Worm (Caenorhabditis elegans): ENCODE data around the gene mogs-1.
A peak's percentile ranks its signal among the peaks of the same experiment; 100 is the strongest.

The mogs-1 gene

ce11 chrIV:11027560-11027959 lies 5.8 kb upstream of the mogs-1 start:
- TF ChIP-seq nhr-43 (tag; optimal IDR thresholded peaks at IDR 0.05; ENCODE audit: poor library complexity, severe bottlenecking) (peak; percentile 80), nhr-12 (tag; optimal IDR thresholded peaks at IDR 0.05) (no peak), egl-27 (tag; optimal IDR thresholded peaks at IDR 0.05) (no peak), nhr-77 (tag; optimal IDR thresholded peaks at IDR 0.05) (no peak), mdl-1 (tag; optimal IDR thresholded peaks at IDR 0.05) (peak; percentile 13), ceh-16 (tag; optimal IDR thresholded peaks at IDR 0.05) (no peak), fkh-10 (GFP tag; optimal IDR thresholded peaks at IDR 0.05) (no peak), nhr-67 (tag; optimal IDR thresholded peaks at IDR 0.05) (no peak), nhr-28 (tag; optimal IDR thresholded peaks at IDR 0.05) (no peak), zag-1 (tag; optimal IDR thresholded peaks at IDR 0.05) (peak; percentile 53), ceh-28 (tag; optimal IDR thresholded peaks at IDR 0.05) (peak; percentile 66), unc-39 (tag; optimal IDR thresholded peaks at IDR 0.05) (no peak), egl-5 (tag; optimal IDR thresholded peaks at IDR 0.05) (no peak), aly-2 (tag; optimal IDR thresholded peaks at IDR 0.05) (no peak), lin-15B (tag; optimal IDR thresholded peaks at IDR 0.05) (peak; percentile 64), lin-39 (tag; optimal IDR thresholded peaks at IDR 0.05) (peak; percentile 92), nhr-11 (tag; optimal IDR thresholded peaks at IDR 0.05) (no peak), nhr-23 (tag; optimal IDR thresholded peaks at IDR 0.05) (peak; percentile 94), elt-1 (tag; optimal IDR thresholded peaks at IDR 0.05) (no peak), ZK546.5 (tag; optimal IDR thresholded peaks at IDR 0.05) (no peak), elt-3 (tag; optimal IDR thresholded peaks at IDR 0.05) (no peak), ceh-9 (tag; optimal IDR thresholded peaks at IDR 0.05) (peak; percentile 63), ztf-4 (tag; optimal IDR thresholded peaks at IDR 0.05) (no peak), hmg-11 (tag; optimal IDR thresholded peaks at IDR 0.05) (peak; percentile 87), nhr-25 (tag; optimal IDR thresholded peaks at IDR 0.05) (peak; percentile 94), pha-4 (tag; optimal IDR thresholded peaks at IDR 0.05) (peak; percentile 96), nhr-237 (tag; optimal IDR thresholded peaks at IDR 0.05) (no peak), sea-2 (GFP tag; optimal IDR thresholded peaks at IDR 0.05) (no peak), nfya-1 (tag; optimal IDR thresholded peaks at IDR 0.05; ENCODE audit: insufficient read depth) (peak; percentile 90), jun-1 (tag; optimal IDR thresholded peaks at IDR 0.05) (peak; percentile 77), R02D3.7 (tag; optimal IDR thresholded peaks at IDR 0.05) (peak; percentile 46), ceh-82 (tag; optimal IDR thresholded peaks at IDR 0.05) (no peak), skn-1 (tag; optimal IDR thresholded peaks at IDR 0.05) (peak; percentile 84), snpc-4 (tag; optimal IDR thresholded peaks at IDR 0.05) (peak; percentile 76), daf-12 (tag; optimal IDR thresholded peaks at IDR 0.05) (no peak), unc-62 (GFP tag; optimal IDR thresholded peaks at IDR 0.05) (peak; percentile 70), ztf-11 (tag; optimal IDR thresholded peaks at IDR 0.05) (no peak), mml-1 (tag; optimal IDR thresholded peaks at IDR 0.05) (no peak), fkh-2 (tag; optimal IDR thresholded peaks at IDR 0.05) (no peak), fos-1 (tag; optimal IDR thresholded peaks at IDR 0.05) (peak; percentile 73), nhr-76 (tag; optimal IDR thresholded peaks at IDR 0.05) (no peak), lsy-12 (tag; optimal IDR thresholded peaks at IDR 0.05) (peak; percentile 58), tbx-2 (tag; optimal IDR thresholded peaks at IDR 0.05) (peak; percentile 47), elt-2 (tag; optimal IDR thresholded peaks at IDR 0.05) (peak; percentile 72), pqm-1 (tag; optimal IDR thresholded peaks at IDR 0.05) (peak; percentile 69), eor-1 (tag; optimal IDR thresholded peaks at IDR 0.05) (no peak), ama-1 (optimal IDR thresholded peaks at IDR 0.05) (peak; percentile 92)

- TF ChIP-seq nhr-11 (tag; optimal IDR thresholded peaks at IDR 0.05) (no peak), fkh-10 (GFP tag; optimal IDR thresholded peaks at IDR 0.05) (no peak), mml-1 (tag; optimal IDR thresholded peaks at IDR 0.05) (no peak), snpc-4 (tag; optimal IDR thresholded peaks at IDR 0.05) (peak; percentile 5), fos-1 (tag; optimal IDR thresholded peaks at IDR 0.05) (no peak), egl-5 (tag; optimal IDR thresholded peaks at IDR 0.05) (no peak), nhr-28 (tag; optimal IDR thresholded peaks at IDR 0.05) (no peak), tbx-2 (tag; optimal IDR thresholded peaks at IDR 0.05) (no peak), mdl-1 (tag; optimal IDR thresholded peaks at IDR 0.05) (no peak), ceh-9 (tag; optimal IDR thresholded peaks at IDR 0.05) (no peak), skn-1 (tag; optimal IDR thresholded peaks at IDR 0.05) (peak; percentile 31), ceh-16 (tag; optimal IDR thresholded peaks at IDR 0.05) (no peak), unc-39 (tag; optimal IDR thresholded peaks at IDR 0.05) (no peak), lsy-12 (tag; optimal IDR thresholded peaks at IDR 0.05) (no peak), pqm-1 (tag; optimal IDR thresholded peaks at IDR 0.05) (no peak), ceh-28 (tag; optimal IDR thresholded peaks at IDR 0.05) (no peak), daf-12 (tag; optimal IDR thresholded peaks at IDR 0.05) (no peak), elt-2 (tag; optimal IDR thresholded peaks at IDR 0.05) (peak; percentile 0), nhr-237 (tag; optimal IDR thresholded peaks at IDR 0.05) (no peak), R02D3.7 (tag; optimal IDR thresholded peaks at IDR 0.05) (no peak), eor-1 (tag; optimal IDR thresholded peaks at IDR 0.05) (no peak), lin-15B (tag; optimal IDR thresholded peaks at IDR 0.05) (peak; percentile 31), nfya-1 (tag; optimal IDR thresholded peaks at IDR 0.05; ENCODE audit: insufficient read depth) (no peak), lin-39 (tag; optimal IDR thresholded peaks at IDR 0.05) (no peak), nhr-76 (tag; optimal IDR thresholded peaks at IDR 0.05) (no peak), nhr-12 (tag; optimal IDR thresholded peaks at IDR 0.05) (no peak), ama-1 (optimal IDR thresholded peaks at IDR 0.05) (no peak)
Observed at ce11 chrIV:11026648-11027047, 4.9 kb upstream of the mogs-1 start.
